Fruit fly (Drosophila melanogaster): ENCODE results near the gene CG34250.
A peak's percentile ranks its signal among the peaks of the same experiment; 100 is the strongest.

The CG34250 gene

dm6 chr3L:17430390-17430789, 45.6 kb upstream of the CG34250 start (continued):
- TF ChIP-seq tx (GFP tag; optimal IDR thresholded peaks at IDR 0.05): no peak
- no peak for TF ChIP-seq CG4854 (GFP tag; optimal IDR thresholded peaks at IDR 0.05)
- TF ChIP-seq Blimp-1 (GFP tag; optimal IDR thresholded peaks at IDR 0.05): peak; percentile 18
- TF ChIP-seq CG4707 (GFP tag; optimal IDR thresholded peaks at IDR 0.05): no peak
- no peak for TF ChIP-seq Dref (GFP tag; IDR thresholded peaks at IDR 0.05)
- no peak for TF ChIP-seq CG11247 (GFP tag; IDR thresholded peaks at IDR 0.05)
- no peak for TF ChIP-seq oc (tag; optimal IDR thresholded peaks at IDR 0.05)
- no peak for TF ChIP-seq CG14710 (tag; optimal IDR thresholded peaks at IDR 0.05)
- TF ChIP-seq pnt (GFP tag; optimal IDR thresholded peaks at IDR 0.05): no peak
- TF ChIP-seq dmrt99B (tag; optimal IDR thresholded peaks at IDR 0.05): no peak
- TF ChIP-seq bowl (GFP tag; IDR thresholded peaks at IDR 0.05): no peak
- no peak for TF ChIP-seq E2f2 (GFP tag; IDR thresholded peaks at IDR 0.05)
- peak; percentile 67 for TF ChIP-seq grn (GFP tag; optimal IDR thresholded peaks at IDR 0.05)
- no peak for TF ChIP-seq CG3847 (GFP tag; IDR thresholded peaks at IDR 0.05)
- no peak for TF ChIP-seq Sry-β (GFP tag; optimal IDR thresholded peaks at IDR 0.05)
- TF ChIP-seq CG16779 (GFP tag; IDR thresholded peaks at IDR 0.05): 0 out of 2 replicates have a peak, but pooled peaks have one; percentile 9
- peak; percentile 73 for TF ChIP-seq CG13894 (tag; optimal IDR thresholded peaks at IDR 0.05)
- TF ChIP-seq CG12299 (tag; optimal IDR thresholded peaks at IDR 0.05): no peak
- TF ChIP-seq gem (tag; optimal IDR thresholded peaks at IDR 0.05): no peak
- 0 out of 2 replicates have a peak, but pooled peaks have one; percentile 10 for TF ChIP-seq CG32532 (GFP tag; IDR thresholded peaks at IDR 0.05)
- TF ChIP-seq fd64A (GFP tag; optimal IDR thresholded peaks at IDR 0.05): no peak
- no peak for TF ChIP-seq Mrtf (GFP tag; IDR thresholded peaks at IDR 0.05)
- TF ChIP-seq CG2889 (GFP tag; IDR thresholded peaks at IDR 0.05): no peak
- TF ChIP-seq NfI (GFP tag; optimal IDR thresholded peaks at IDR 0.05): no peak
- no peak for TF ChIP-seq CG30020 (tag; optimal IDR thresholded peaks at IDR 0.05)
- TF ChIP-seq dmrt11E (tag; optimal IDR thresholded peaks at IDR 0.05): no peak
- 0 out of 2 replicates have a peak, but pooled peaks have one; percentile 22 for TF ChIP-seq CG5953 (GFP tag; IDR thresholded peaks at IDR 0.05)
- no peak for TF ChIP-seq ssp (GFP tag; IDR thresholded peaks at IDR 0.05)
- no peak for TF ChIP-seq zf30C (GFP tag; optimal IDR thresholded peaks at IDR 0.05)
- no peak for TF ChIP-seq CG14050 (GFP tag; IDR thresholded peaks at IDR 0.05)
- no peak for TF ChIP-seq CG10565 (GFP tag; optimal IDR thresholded peaks at IDR 0.05)
- TF ChIP-seq disco-r (GFP tag; optimal IDR thresholded peaks at IDR 0.05): no peak
- no peak for TF ChIP-seq CG15073 (GFP tag; optimal IDR thresholded peaks at IDR 0.05)
- no peak for TF ChIP-seq CG11456 (GFP tag; IDR thresholded peaks at IDR 0.05)
- TF ChIP-seq Med (GFP tag): peak; percentile 48
- TF ChIP-seq lab (GFP tag; optimal IDR thresholded peaks at IDR 0.05): no peak
- no peak for TF ChIP-seq CG4360 (GFP tag; IDR thresholded peaks at IDR 0.05)
- TF ChIP-seq Rfx (GFP tag; IDR thresholded peaks at IDR 0.05): peak; percentile 5; the same call in 1 of the 2 replicates
- no peak for TF ChIP-seq jigr1 (GFP tag; IDR thresholded peaks at IDR 0.05)
- TF ChIP-seq zfh2 (GFP tag; optimal IDR thresholded peaks at IDR 0.05): no peak
- TF ChIP-seq CG6254 (GFP tag; optimal IDR thresholded peaks at IDR 0.05): no peak
- no peak; the same call in 1 of the 2 replicates for TF ChIP-seq tna (GFP tag; IDR thresholded peaks at IDR 0.05; ENCODE audit: partially characterized antibody)
- TF ChIP-seq D19A (tag; optimal IDR thresholded peaks at IDR 0.05): no peak
- TF ChIP-seq gcm (GFP tag; optimal IDR thresholded peaks at IDR 0.05): no peak
- TF ChIP-seq sisA (GFP tag; IDR thresholded peaks at IDR 0.05): no peak
- TF ChIP-seq HLH4C (GFP tag; IDR thresholded peaks at IDR 0.05; ENCODE audit: partially characterized antibody): 0 out of 3 replicates have a peak, but pooled peaks have one; percentile 29
- TF ChIP-seq sug (tag; optimal IDR thresholded peaks at IDR 0.05): no peak
- TF ChIP-seq CG32772 (GFP tag; IDR thresholded peaks at IDR 0.05): no peak
- no peak for TF ChIP-seq chn (GFP tag; optimal IDR thresholded peaks at IDR 0.05)
- no peak for TF ChIP-seq Max (GFP tag; optimal IDR thresholded peaks at IDR 0.05)
- TF ChIP-seq fu2 (GFP tag; optimal IDR thresholded peaks at IDR 0.05): no peak
- no peak for TF ChIP-seq CG43689 (GFP tag; IDR thresholded peaks at IDR 0.05)
